Fruit fly (Drosophila melanogaster) whole organism, embryonic: Measurements from ENCODE around the gene CG42240.
A peak's percentile ranks its signal among the peaks of the same experiment; 100 is the strongest.

ENCODE experiments used
- B-H2 ChIP-seq: fragments of 200-800 bp; sonication (Bioruptor generic); optimal IDR thresholded peaks from 2 replicates; lab custom pipeline; 2018; ENCODE audit warnings: missing biosample characterization, mild to moderate bottlenecking, missing genetic modification characterization
- BEAF-32 ChIP-seq: fragments of 200-800 bp; sonication (Bioruptor generic); optimal IDR thresholded peaks from 3 replicates; lab custom pipeline; 2017; ENCODE audit warnings: missing biosample characterization, missing genetic modification characterization, mild to moderate bottlenecking, moderate library complexity, missing genetic modification reagents
- CG10321 ChIP-seq: fragments of 200-800 bp; sonication (Bioruptor generic); IDR thresholded peaks from 2 replicates; pipeline ENCODE4 v1.3.6; 2022; ENCODE audit warnings: missing biosample characterization, missing genetic modification characterization
- CG10959 ChIP-seq: fragments of 200-800 bp; sonication (Bioruptor generic); IDR thresholded peaks from 2 replicates; pipeline ENCODE4 v1.3.6; 2022; ENCODE audit warnings: missing biosample characterization, missing genetic modification characterization
- CG11504 ChIP-seq: fragments of 200-800 bp; sonication (Bioruptor generic); optimal IDR thresholded peaks from 3 replicates; lab custom pipeline; 2019; ENCODE audit warnings: missing biosample characterization, mild to moderate bottlenecking, missing genetic modification characterization, moderate library complexity
- CG12744 ChIP-seq: fragments of 200-800 bp; sonication (Bioruptor generic); optimal IDR thresholded peaks from 2 replicates; lab custom pipeline; 2016; ENCODE audit warnings: missing biosample characterization, missing genetic modification characterization
- CG13296 ChIP-seq: fragments of 200-800 bp; sonication (Bioruptor generic); optimal IDR thresholded peaks from 3 replicates; lab custom pipeline; 2018; ENCODE audit warnings: missing biosample characterization, mild to moderate bottlenecking, missing genetic modification characterization
- CG13775 ChIP-seq: fragments of 200-800 bp; sonication (Bioruptor generic); optimal IDR thresholded peaks from 3 replicates; lab custom pipeline; 2017; ENCODE audit warnings: missing biosample characterization, mild to moderate bottlenecking, missing genetic modification characterization
- CG14710 ChIP-seq: fragments of 200-800 bp; sonication (Bioruptor generic); optimal IDR thresholded peaks from 3 replicates; lab custom pipeline; 2019; ENCODE audit warnings: missing biosample characterization, mild to moderate bottlenecking, missing genetic modification characterization, moderate library complexity
- CG18476 ChIP-seq: fragments of 200-800 bp; sonication (Bioruptor generic); optimal IDR thresholded peaks from 2 replicates; lab custom pipeline; 2016; ENCODE audit warnings: missing biosample characterization, mild to moderate bottlenecking, missing genetic modification characterization
- CG2678 ChIP-seq: fragments of 200-800 bp; sonication (Bioruptor generic); optimal IDR thresholded peaks from 3 replicates; lab custom pipeline; 2019; ENCODE audit warnings: missing biosample characterization, mild to moderate bottlenecking, missing genetic modification characterization, moderate library complexity
- CG3281 ChIP-seq: fragments of 200-800 bp; sonication (Bioruptor generic); optimal IDR thresholded peaks from 3 replicates; lab custom pipeline; 2017; ENCODE audit warnings: missing biosample characterization, mild to moderate bottlenecking, missing genetic modification characterization
- CG34224 ChIP-seq: fragments of 200-800 bp; sonication (Bioruptor generic); IDR thresholded peaks from 3 replicates; pipeline ENCODE4 v1.3.6; 2022; ENCODE audit warnings: missing biosample characterization, missing genetic modification characterization; ENCODE audit not compliant: partially characterized antibody
- CG4282 ChIP-seq: fragments of 200-800 bp; sonication (Bioruptor generic); optimal IDR thresholded peaks from 2 replicates; lab custom pipeline; 2016; ENCODE audit warnings: missing biosample characterization, missing genetic modification characterization
- CG6175 ChIP-seq: fragments of 200-800 bp; sonication (Bioruptor generic); IDR thresholded peaks from 3 replicates; pipeline ENCODE4 v1.3.6; 2022; ENCODE audit warnings: missing biosample characterization, missing genetic modification characterization
- CG6765 ChIP-seq: fragments of 200-800 bp; sonication (Bioruptor generic); optimal IDR thresholded peaks from 3 replicates; lab custom pipeline; 2017; ENCODE audit warnings: missing biosample characterization, mild to moderate bottlenecking, missing genetic modification characterization
- CG6813 ChIP-seq: fragments of 200-800 bp; sonication (Bioruptor generic); optimal IDR thresholded peaks from 2 replicates; lab custom pipeline; 2017; ENCODE audit warnings: missing biosample characterization, missing genetic modification characterization, mild to moderate bottlenecking, moderate library complexity, missing genetic modification reagents
- CG7963 ChIP-seq: fragments of 200-800 bp; sonication (Bioruptor generic); IDR thresholded peaks from 3 replicates; pipeline ENCODE4 v1.3.6; 2022; ENCODE audit warnings: missing biosample characterization, missing genetic modification characterization; ENCODE audit not compliant: partially characterized antibody
- CG8290 ChIP-seq, 3 experiments: fragments of 200-800 bp; sonication (Bioruptor generic); optimal IDR thresholded peaks; 2 replicates each; lab custom pipeline; 2016 to 2019; ENCODE audit warnings: missing biosample characterization in 3 of 3, missing genetic modification characterization in 3 of 3, mild to moderate bottlenecking in 2 of 3, moderate library complexity in 1 of 3
- CG8359 ChIP-seq: fragments of 200-800 bp; sonication (Bioruptor generic); optimal IDR thresholded peaks from 2 replicates; lab custom pipeline; 2017; ENCODE audit warnings: missing biosample characterization, mild to moderate bottlenecking, missing genetic modification characterization, borderline replicate concordance
- CrebB ChIP-seq: fragments of 200-800 bp; sonication (Bioruptor generic); optimal IDR thresholded peaks from 3 replicates; lab custom pipeline; 2018; ENCODE audit warnings: missing biosample characterization, mild to moderate bottlenecking, missing genetic modification characterization
- Dref ChIP-seq: fragments of 200-800 bp; sonication (Bioruptor generic); IDR thresholded peaks from 2 replicates; pipeline ENCODE4 v1.3.6; 2022; ENCODE audit warnings: missing biosample characterization, missing genetic modification characterization
- GATAe ChIP-seq: fragments of 200-800 bp; sonication (Bioruptor generic); conservative IDR thresholded peaks from 2 replicates; pipeline ENCODE4 v1.3.6; 2022; ENCODE audit warnings: missing biosample characterization, missing genetic modification characterization
- Hmr ChIP-seq: fragments of 200-800 bp; sonication (Bioruptor generic); optimal IDR thresholded peaks from 3 replicates; lab custom pipeline; 2017; ENCODE audit warnings: mild to moderate bottlenecking, missing biosample characterization, missing genetic modification reagents, missing genetic modification characterization
- Med ChIP-seq: fragments of 200-800 bp; sonication (Bioruptor generic); peaks from one replicate; lab custom pipeline; 2016; ENCODE audit warnings: missing biosample characterization, missing genetic modification characterization, mild to moderate bottlenecking, inconsistent platforms, moderate library complexity
- NFAT ChIP-seq: fragments of 200-800 bp; sonication (Bioruptor generic); IDR thresholded peaks from 2 replicates; pipeline ENCODE4 v1.3.6; 2022; ENCODE audit warnings: missing biosample characterization, missing genetic modification characterization
- Poxn ChIP-seq: fragments of 200-800 bp; sonication (Bioruptor generic); IDR thresholded peaks from 2 replicates; pipeline ENCODE4 v1.3.6; 2022; ENCODE audit warnings: missing biosample characterization, missing genetic modification characterization
- Spps ChIP-seq: fragments of 200-800 bp; sonication (Bioruptor generic); optimal IDR thresholded peaks from 2 replicates; lab custom pipeline; 2018; ENCODE audit warnings: missing biosample characterization, mild to moderate bottlenecking, missing genetic modification characterization
- Trl ChIP-seq, 3 experiments: fragments of >200 bp in 2 of 3; fragments of 200-800 bp in 1 of 3; sonication (Bioruptor generic) in 1 of 3; optimal IDR thresholded peaks; 2 replicates in 1 of 3; 3 replicates in 2 of 3; lab custom pipeline; 2016 to 2017; ENCODE audit warnings: missing biosample characterization in 1 of 3, missing genetic modification characterization in 1 of 3
- abd-A ChIP-seq: fragments of 200-800 bp; sonication (Bioruptor generic); optimal IDR thresholded peaks from 3 replicates; lab custom pipeline; 2019; ENCODE audit warnings: missing biosample characterization, mild to moderate bottlenecking, missing genetic modification characterization, moderate library complexity
- bcd ChIP-seq: fragments of 200-800 bp; sonication (Bioruptor generic); optimal IDR thresholded peaks from 2 replicates; lab custom pipeline; 2017; ENCODE audit warnings: missing biosample characterization, mild to moderate bottlenecking, missing genetic modification characterization
- croc ChIP-seq: fragments of 200-800 bp; sonication (Bioruptor generic); conservative IDR thresholded peaks from 3 replicates; pipeline ENCODE4 v1.3.6; 2022; ENCODE audit warnings: missing biosample characterization, missing genetic modification characterization
- en ChIP-seq: fragments of 200-800 bp; sonication (Bioruptor generic); optimal IDR thresholded peaks from 2 replicates; lab custom pipeline; 2016; ENCODE audit warnings: missing biosample characterization, missing genetic modification characterization
- fd64A ChIP-seq: fragments of 200-800 bp; sonication (Bioruptor generic); optimal IDR thresholded peaks from 3 replicates; lab custom pipeline; 2018; ENCODE audit warnings: missing biosample characterization, mild to moderate bottlenecking, missing genetic modification characterization
- gt ChIP-seq: fragments of 200-800 bp; sonication (Bioruptor generic); IDR thresholded peaks from 2 replicates; pipeline ENCODE4 v1.3.6; 2022; ENCODE audit warnings: missing biosample characterization, missing genetic modification characterization
- lov ChIP-seq, 2 experiments: fragments of 200-800 bp in 1 of 2; fragments of >200 bp in 1 of 2; sonication (Bioruptor generic) in 1 of 2; IDR thresholded peaks in 1 of 2; optimal IDR thresholded peaks in 1 of 2; 2 replicates in 1 of 2; 3 replicates in 1 of 2; pipeline versions ENCODE4 v1.3.6 to Lab custom; 2017 to 2022; ENCODE audit warnings: missing biosample characterization in 1 of 2, missing genetic modification characterization in 1 of 2
- mam ChIP-seq: fragments of 200-800 bp; sonication (Bioruptor generic); optimal IDR thresholded peaks from 3 replicates; lab custom pipeline; 2016; ENCODE audit warnings: missing biosample characterization, missing genetic modification characterization
- nerfin-2 ChIP-seq: fragments of 200-800 bp; sonication (Bioruptor generic); IDR thresholded peaks from 2 replicates; pipeline ENCODE4 v1.3.6; 2022; ENCODE audit warnings: missing biosample characterization, missing genetic modification characterization; ENCODE audit not compliant: partially characterized antibody
- nom ChIP-seq: fragments of 200-800 bp; sonication (Bioruptor generic); optimal IDR thresholded peaks from 2 replicates; lab custom pipeline; 2017; ENCODE audit warnings: missing biosample characterization, missing genetic modification characterization, mild to moderate bottlenecking, moderate library complexity, missing genetic modification reagents
- onecut ChIP-seq: fragments of 200-800 bp; sonication (Bioruptor generic); IDR thresholded peaks from 2 replicates; pipeline ENCODE4 v1.3.6; 2022; ENCODE audit warnings: missing biosample characterization, missing genetic modification characterization
- p53 ChIP-seq: fragments of 200-800 bp; sonication (Bioruptor generic); optimal IDR thresholded peaks from 2 replicates; lab custom pipeline; 2016; ENCODE audit warnings: missing biosample characterization, missing genetic modification characterization
- pum ChIP-seq: fragments of 200-800 bp; sonication (Bioruptor generic); optimal IDR thresholded peaks from 2 replicates; lab custom pipeline; 2016; ENCODE audit warnings: missing biosample characterization, missing genetic modification characterization
- ranshi ChIP-seq: fragments of 200-800 bp; sonication (Bioruptor generic); IDR thresholded peaks from 2 replicates; pipeline ENCODE4 v1.3.6; 2022; ENCODE audit warnings: missing biosample characterization, missing genetic modification characterization
- sens-2 ChIP-seq: fragments of 200-800 bp; sonication (Bioruptor generic); IDR thresholded peaks from 2 replicates; pipeline ENCODE4 v1.3.6; 2022; ENCODE audit warnings: missing biosample characterization, missing genetic modification characterization
- stwl ChIP-seq: fragments of 200-800 bp; sonication (Bioruptor generic); optimal IDR thresholded peaks from 3 replicates; lab custom pipeline; 2018; ENCODE audit warnings: missing biosample characterization, mild to moderate bottlenecking, missing genetic modification characterization, moderate library complexity
- vvl ChIP-seq: fragments of 200-800 bp; sonication (Bioruptor generic); IDR thresholded peaks from 2 replicates; pipeline ENCODE4 v1.3.6; 2022; ENCODE audit warnings: missing biosample characterization, missing genetic modification characterization
- yki ChIP-seq: fragments of >200 bp; optimal IDR thresholded peaks from 3 replicates; lab custom pipeline; 2018
- zf30C ChIP-seq: fragments of 200-800 bp; sonication (Bioruptor generic); optimal IDR thresholded peaks from 3 replicates; lab custom pipeline; 2018; ENCODE audit warnings: missing biosample characterization, mild to moderate bottlenecking, missing genetic modification characterization
- zfh2 ChIP-seq: fragments of 200-800 bp; sonication (Bioruptor generic); optimal IDR thresholded peaks from 2 replicates; lab custom pipeline; 2016; ENCODE audit warnings: missing biosample characterization, missing genetic modification characterization

The CG42240 gene

DNA sequence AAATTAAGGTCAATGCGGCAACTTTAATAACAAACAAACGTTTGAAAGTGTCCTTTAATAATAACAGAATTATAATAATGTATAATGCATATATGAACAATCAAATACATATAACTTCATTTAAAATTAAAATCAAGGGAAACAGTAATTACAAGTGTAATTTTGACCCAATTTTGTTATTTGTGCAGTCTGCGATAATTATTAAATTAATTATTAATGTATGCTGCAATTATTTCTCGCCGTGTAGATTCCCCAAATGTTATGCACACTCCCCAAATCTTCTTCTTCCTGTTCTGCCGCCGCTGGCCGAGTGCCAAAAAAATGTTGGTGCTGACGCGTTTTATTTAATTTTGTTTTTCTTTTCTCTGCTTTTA lies 23.0 kb downstream of the CG42240 start (continued):
- TF ChIP-seq Trl (optimal IDR thresholded peaks at IDR 0.05; lab: Kevin White, UChicago) (no peak), Trl (GFP tag; optimal IDR thresholded peaks at IDR 0.05; lab: Kevin White, UChicago) (no peak), CG13296 (GFP tag; lab: Kevin White, UChicago) (peak; percentile 89), Dref (GFP tag; lab: Robert Waterston, UW) (no peak), onecut (GFP tag; lab: Robert Waterston, UW) (peak; percentile 48; the same call in 1 of the 2 replicates), p53 (GFP tag; lab: Kevin White, UChicago) (no peak), CrebB (peak; percentile 73), CG10321 (GFP tag; lab: Robert Waterston, UW) (peak; percentile 47; the same call in 1 of the 2 replicates), CG13775 (GFP tag; lab: Kevin White, UChicago) (peak; percentile 88), sens-2 (GFP tag; lab: Robert Waterston, UW) (peak; percentile 58; the same call in 1 of the 2 replicates), lov (optimal IDR thresholded peaks at IDR 0.05; lab: Kevin White, UChicago) (no peak), lov (GFP tag; IDR thresholded peaks at IDR 0.05; lab: Robert Waterston, UW) (peak; percentile 67; the same call in 1 of the 3 replicates), CG12744 (GFP tag; lab: Kevin White, UChicago) (no peak), nerfin-2 (no peak), zfh2 (peak; percentile 26), stwl (no peak), croc (GFP tag; lab: Robert Waterston, UW) (peak; percentile 75), CG11504 (peak; percentile 93), BEAF-32 (no peak), ranshi (GFP tag; lab: Robert Waterston, UW) (peak; percentile 61), Poxn (GFP tag; lab: Robert Waterston, UW) (peak; percentile 48; the same call in 1 of the 2 replicates), yki (lab: Kevin White, UChicago) (no peak), en (GFP tag; lab: Kevin White, UChicago) (no peak), Hmr (GFP tag; lab: Kevin White, UChicago) (peak; percentile 91), mam (GFP tag; lab: Kevin White, UChicago) (peak; percentile 41), gt (GFP tag; lab: Robert Waterston, UW) (no peak; the same call in 1 of the 2 replicates), pum (GFP tag; lab: Kevin White, UChicago) (peak; percentile 27), vvl (GFP tag; lab: Robert Waterston, UW) (peak; percentile 92), Med (GFP tag; lab: Kevin White, UChicago) (peak; percentile 73), CG8359 (GFP tag; lab: Kevin White, UChicago) (peak; percentile 55), nom (GFP tag; lab: Kevin White, UChicago) (no peak), CG14710 (tag; lab: Kevin White, UChicago) (peak; percentile 91), CG18476 (peak; percentile 64), CG6765 (GFP tag; lab: Kevin White, UChicago) (peak; percentile 86), CG7963 (GFP tag; lab: Robert Waterston, UW) (no peak), CG10959 (GFP tag; lab: Robert Waterston, UW) (peak; percentile 46; the same call in 1 of the 2 replicates), CG3281 (GFP tag; lab: Kevin White, UChicago) (peak; percentile 88), CG34224 (GFP tag; lab: Robert Waterston, UW) (no peak), Spps (tag; lab: Kevin White, UChicago) (peak; percentile 77), CG8290 (GFP tag; optimal IDR thresholded peaks at IDR 0.05; lab: Kevin White, UChicago) (peak; percentile 76), CG8290 (tag; optimal IDR thresholded peaks at IDR 0.05; lab: Kevin White, UChicago) (peak in 1 of 2 experiments; percentile 57), CG6175 (GFP tag; lab: Robert Waterston, UW) (no peak; the same call in 2 of the 3 replicates), GATAe (peak; percentile 31; the same call in 1 of the 2 replicates), fd64A (peak; percentile 39), CG6813 (peak; percentile 86), NFAT (peak; percentile 67), B-H2 (GFP tag; lab: Kevin White, UChicago) (peak; percentile 81), bcd (peak; percentile 86), zf30C (peak; percentile 86), abd-A (tag; lab: Kevin White, UChicago) (peak; percentile 61), CG4282 (GFP tag; lab: Kevin White, UChicago) (no peak), CG2678 (tag; lab: Kevin White, UChicago) (peak; percentile 95)
